Worm (Caenorhabditis elegans): ENCODE results near the gene swsn-3.
A peak's percentile ranks its signal among the peaks of the same experiment; 100 is the strongest.

Gene swsn-3

ce11 chrIII:2805084-2805483 lies 36.6 kb upstream of the swsn-3 start, which contains the start of gene Y71H2AM.3 (continued):
- no peak for TF ChIP-seq F37D6.2 (tag; optimal IDR thresholded peaks at IDR 0.05)

DNA sequence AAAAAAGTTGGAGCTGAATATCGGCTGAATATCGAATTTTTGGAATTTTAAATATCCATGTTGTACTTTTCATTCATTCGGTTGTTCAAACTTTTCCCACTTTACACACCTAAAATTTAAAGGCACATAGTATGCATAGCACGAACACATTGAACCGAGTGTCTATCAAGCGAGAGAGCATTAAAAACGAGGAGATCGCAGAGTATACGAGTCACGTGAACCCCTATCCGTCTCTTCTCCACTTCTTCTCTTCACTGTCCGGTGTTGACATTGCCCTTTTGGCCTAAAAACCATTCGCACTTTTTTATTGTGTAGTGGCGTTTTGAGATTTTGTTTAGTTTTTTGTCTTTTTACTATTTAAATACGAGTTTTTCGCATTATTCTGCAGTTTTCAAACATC lies 36.0 kb upstream of the swsn-3 start:
- peak; percentile 54 for TF ChIP-seq lin-38 (GFP tag; IDR thresholded peaks at IDR 0.05)
- no peak for TF ChIP-seq nhr-11 (tag; optimal IDR thresholded peaks at IDR 0.05)
- TF ChIP-seq mep-1 (tag; optimal IDR thresholded peaks at IDR 0.05) = peak; percentile 69
- TF ChIP-seq attf-4 (tag; optimal IDR thresholded peaks at IDR 0.05) = no peak
- no peak for TF ChIP-seq egl-27 (tag; optimal IDR thresholded peaks at IDR 0.05)
- peak; percentile 47 for TF ChIP-seq mes-2 (tag; optimal IDR thresholded peaks at IDR 0.05; ENCODE audit: poor library complexity, severe bottlenecking)
- no peak for TF ChIP-seq vab-7 (GFP tag; IDR thresholded peaks at IDR 0.05)
- TF ChIP-seq R02D3.7 (tag; optimal IDR thresholded peaks at IDR 0.05) = no peak
- TF ChIP-seq daf-16 (GFP tag; optimal IDR thresholded peaks at IDR 0.05) = no peak
- peak; percentile 4 for TF ChIP-seq daf-16 (tag; optimal IDR thresholded peaks at IDR 0.05)
- TF ChIP-seq nhr-41 (GFP tag; IDR thresholded peaks at IDR 0.05) = no peak
- no peak for TF ChIP-seq fos-1 (tag; optimal IDR thresholded peaks at IDR 0.05)
- TF ChIP-seq tag-97 (GFP tag; IDR thresholded peaks at IDR 0.05) = no peak
- no peak for TF ChIP-seq nhr-77 (tag; optimal IDR thresholded peaks at IDR 0.05)
- 0 out of 2 replicates have a peak, but pooled peaks have one; percentile 25 for TF ChIP-seq dmd-6 (GFP tag; IDR thresholded peaks at IDR 0.05)
- no peak for TF ChIP-seq ZK546.5 (tag; optimal IDR thresholded peaks at IDR 0.05)
- no peak for TF ChIP-seq lin-39 (tag; optimal IDR thresholded peaks at IDR 0.05)
- TF ChIP-seq nhr-111 (GFP tag; optimal IDR thresholded peaks at IDR 0.05) = no peak
- no peak for TF ChIP-seq rbr-2 (tag; optimal IDR thresholded peaks at IDR 0.05)
- no peak for TF ChIP-seq lin-1 (GFP tag; IDR thresholded peaks at IDR 0.05)
- TF ChIP-seq ztf-11 (tag; optimal IDR thresholded peaks at IDR 0.05) = no peak
- no peak for TF ChIP-seq pha-4 (GFP tag; IDR thresholded peaks at IDR 0.05)
- peak; percentile 82 for TF ChIP-seq pha-4 (tag; optimal IDR thresholded peaks at IDR 0.05)
- TF ChIP-seq arid-1 (GFP tag; conservative IDR thresholded peaks at IDR 0.05) = no peak
- no peak for TF ChIP-seq hif-1 (tag; optimal IDR thresholded peaks at IDR 0.05)
- peak; percentile 55 for TF ChIP-seq dpl-1 (GFP tag; optimal IDR thresholded peaks at IDR 0.05)
- TF ChIP-seq hlh-30 (tag; optimal IDR thresholded peaks at IDR 0.05; ENCODE audit: insufficient read depth) = peak; percentile 92
- TF ChIP-seq Y48G9A.11 (GFP tag; IDR thresholded peaks at IDR 0.05) = no peak
- no peak for TF ChIP-seq ceh-44 (GFP tag; IDR thresholded peaks at IDR 0.05)
- TF ChIP-seq hmg-1.1 (GFP tag; IDR thresholded peaks at IDR 0.05) = peak; percentile 45; the same call in 1 of the 2 replicates
- TF ChIP-seq T26A8.4 (GFP tag; IDR thresholded peaks at IDR 0.05) = no peak
- TF ChIP-seq aha-1 (tag) = peak; percentile 80
- TF ChIP-seq lin-13 (GFP tag; optimal IDR thresholded peaks at IDR 0.05) = no peak
- peak in 1 of 2 experiments; percentile 78 for TF ChIP-seq lsy-2 (tag; optimal IDR thresholded peaks at IDR 0.05)
- TF ChIP-seq ces-1 (GFP tag; optimal IDR thresholded peaks at IDR 0.05) = no peak
- TF ChIP-seq nhr-6 (tag; optimal IDR thresholded peaks at IDR 0.05) = peak; percentile 13
- TF ChIP-seq ztf-7 (tag; optimal IDR thresholded peaks at IDR 0.05) = no peak
- TF ChIP-seq nhr-28 (tag; optimal IDR thresholded peaks at IDR 0.05) = peak; percentile 80
- no peak for TF ChIP-seq F44E2.7 (GFP tag; IDR thresholded peaks at IDR 0.05)
- TF ChIP-seq tra-1 (GFP tag; IDR thresholded peaks at IDR 0.05) = no peak
- TF ChIP-seq Y75B8A.6 (GFP tag; IDR thresholded peaks at IDR 0.05) = no peak
- no peak for TF ChIP-seq nhr-25 (tag; optimal IDR thresholded peaks at IDR 0.05; ENCODE audit: borderline replicate concordance, insufficient read depth)
- peak; percentile 71 for TF ChIP-seq dve-1 (tag; optimal IDR thresholded peaks at IDR 0.05; ENCODE audit: insufficient read depth)
- TF ChIP-seq hlh-11 (tag; optimal IDR thresholded peaks at IDR 0.05) = peak; percentile 61
- TF ChIP-seq zfp-2 (tag; optimal IDR thresholded peaks at IDR 0.05) = no peak
- peak in 1 of 2 experiments; percentile 58 for TF ChIP-seq mdl-1 (tag; optimal IDR thresholded peaks at IDR 0.05)
- TF ChIP-seq skn-1 (tag; optimal IDR thresholded peaks at IDR 0.05) = no peak
- TF ChIP-seq ceh-20 (GFP tag; IDR thresholded peaks at IDR 0.05) = no peak
- TF ChIP-seq pqm-1 (tag; optimal IDR thresholded peaks at IDR 0.05) = peak; percentile 58
